1 fruit fly cellular context compared by ENCODE assay signal in the genomic region with DNA sequence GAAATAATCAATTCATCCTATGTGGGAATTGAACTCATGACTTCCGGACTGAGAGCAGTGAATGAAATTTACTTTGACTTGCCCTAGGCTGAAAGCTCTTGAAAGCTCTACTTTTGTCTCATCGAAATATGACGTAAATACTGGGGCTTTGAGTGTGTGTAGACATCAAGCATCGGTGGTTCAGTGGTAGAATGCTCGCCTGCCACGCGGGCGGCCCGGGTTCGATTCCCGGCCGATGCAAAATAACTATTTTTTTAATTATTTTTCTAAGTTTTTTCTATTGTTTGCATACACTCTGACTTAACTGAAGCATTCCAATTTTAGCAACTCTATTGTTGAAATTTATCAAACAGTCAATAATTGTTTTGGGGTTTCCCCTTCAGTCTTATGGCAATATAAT.
TF ChIP-seq lines count a peak whose summit lies in the region.

No protein-coding gene starts in this region.

TF ChIP-seq in whole organism, embryonic, 481 proteins besides CTCF, POLR2A, EP300 and RAD21 (continued from another document):
- TF ChIP-seq sens (GFP tag; lab: Kevin White, UChicago): peak; percentile 3
- TF ChIP-seq Scr (GFP tag; IDR thresholded peaks at IDR 0.05; lab: Robert Waterston, UW; ENCODE audit: partially characterized antibody): peak; percentile 70
- TF ChIP-seq hb (GFP tag; IDR thresholded peaks at IDR 0.05; lab: Robert Waterston, UW; ENCODE audit: partially characterized antibody): peak; percentile 87
- peak; percentile 93 for TF ChIP-seq CG6791 (GFP tag; IDR thresholded peaks at IDR 0.05; lab: Robert Waterston, UW; ENCODE audit: partially characterized antibody)
- 0 out of 2 replicates have a peak, but pooled peaks have one; percentile 15 for TF ChIP-seq slbo (GFP tag; IDR thresholded peaks at IDR 0.05; lab: Robert Waterston, UW)
- no peak for TF ChIP-seq fd64A (GFP tag; optimal IDR thresholded peaks at IDR 0.05; lab: Kevin White, UChicago)
- no peak for TF ChIP-seq CG2889 (GFP tag; IDR thresholded peaks at IDR 0.05; lab: Robert Waterston, UW)
- TF ChIP-seq unc-4 (GFP tag; IDR thresholded peaks at IDR 0.05; lab: Robert Waterston, UW; ENCODE audit: partially characterized antibody): peak; percentile 59
- no peak for TF ChIP-seq caup (GFP tag; optimal IDR thresholded peaks at IDR 0.05; lab: Kevin White, UChicago; ENCODE audit: severe bottlenecking)
- TF ChIP-seq disco-r (GFP tag; optimal IDR thresholded peaks at IDR 0.05; lab: Kevin White, UChicago): no peak
- peak; percentile 78 for TF ChIP-seq knrl (GFP tag; IDR thresholded peaks at IDR 0.05; lab: Robert Waterston, UW; ENCODE audit: partially characterized antibody)
- no peak for TF ChIP-seq CG6254 (GFP tag; optimal IDR thresholded peaks at IDR 0.05; lab: Kevin White, UChicago)
- no peak for TF ChIP-seq phol (tag; optimal IDR thresholded peaks at IDR 0.05; lab: Kevin White, UChicago)
- peak; percentile 72 for TF ChIP-seq amos (GFP tag; IDR thresholded peaks at IDR 0.05; lab: Robert Waterston, UW; ENCODE audit: partially characterized antibody)
- peak; percentile 96 for TF ChIP-seq Bdp1 (GFP tag; optimal IDR thresholded peaks at IDR 0.05; lab: Kevin White, UChicago)
- TF ChIP-seq Doc3 (GFP tag; IDR thresholded peaks at IDR 0.05; lab: Robert Waterston, UW; ENCODE audit: partially characterized antibody): peak; percentile 50; the same call in 2 of the 3 replicates
- peak; percentile 74 for TF ChIP-seq sna (GFP tag; IDR thresholded peaks at IDR 0.05; lab: Robert Waterston, UW; ENCODE audit: partially characterized antibody)
- TF ChIP-seq vnd (GFP tag; IDR thresholded peaks at IDR 0.05; lab: Robert Waterston, UW; ENCODE audit: partially characterized antibody): peak; percentile 84
- peak; percentile 39; the same call in 1 of the 2 replicates for TF ChIP-seq inv (GFP tag; IDR thresholded peaks at IDR 0.05; lab: Robert Waterston, UW; ENCODE audit: partially characterized antibody)
- TF ChIP-seq mld (GFP tag; IDR thresholded peaks at IDR 0.05; lab: Robert Waterston, UW; ENCODE audit: partially characterized antibody): peak; percentile 94
- TF ChIP-seq ato (GFP tag; IDR thresholded peaks at IDR 0.05; lab: Robert Waterston, UW; ENCODE audit: partially characterized antibody): peak; percentile 93
- TF ChIP-seq onecut (GFP tag; IDR thresholded peaks at IDR 0.05; lab: Robert Waterston, UW): peak; percentile 23; the same call in 1 of the 2 replicates
- peak; percentile 44; the same call in 1 of the 4 replicates for TF ChIP-seq chinmo (GFP tag; IDR thresholded peaks at IDR 0.05; lab: Robert Waterston, UW; ENCODE audit: partially characterized antibody)
- TF ChIP-seq Asciz (GFP tag; optimal IDR thresholded peaks at IDR 0.05; lab: Kevin White, UChicago): no peak
- TF ChIP-seq CG16813 (GFP tag; IDR thresholded peaks at IDR 0.05; lab: Robert Waterston, UW; ENCODE audit: partially characterized antibody): peak; percentile 75
- TF ChIP-seq Nf-YA (GFP tag; IDR thresholded peaks at IDR 0.05; lab: Robert Waterston, UW): no peak
- no peak for TF ChIP-seq pzg (GFP tag; optimal IDR thresholded peaks at IDR 0.05; lab: Kevin White, UChicago)
- no peak for TF ChIP-seq Dp (GFP tag; optimal IDR thresholded peaks at IDR 0.05; lab: Kevin White, UChicago)
- peak; percentile 87 for TF ChIP-seq CG42726 (GFP tag; IDR thresholded peaks at IDR 0.05; lab: Robert Waterston, UW; ENCODE audit: partially characterized antibody)
- peak; percentile 92 for TF ChIP-seq tna (GFP tag; IDR thresholded peaks at IDR 0.05; lab: Robert Waterston, UW; ENCODE audit: partially characterized antibody)
- peak; percentile 76 for TF ChIP-seq HLH4C (GFP tag; IDR thresholded peaks at IDR 0.05; lab: Robert Waterston, UW; ENCODE audit: partially characterized antibody)
- TF ChIP-seq Atf6 (GFP tag; IDR thresholded peaks at IDR 0.05; lab: Robert Waterston, UW): 0 out of 2 replicates have a peak, but pooled peaks have one; percentile 31
